Worm (Caenorhabditis elegans) whole organism, midembryonic: Measurements from ENCODE around the gene spe-19.
A peak's percentile ranks its signal among the peaks of the same experiment; 100 is the strongest.

Experiments
- T22C8.4 ChIP-seq: fragments of 200-800 bp; sonication (Bioruptor generic); IDR thresholded peaks from 2 replicates; pipeline ENCODE4 v1.3.6; 2022; ENCODE audit warnings: missing genetic modification characterization, missing compliant biosample characterization
- cog-1 ChIP-seq: sonication (generic microtip); optimal IDR thresholded peaks from 2 replicates; lab custom pipeline; 2016; ENCODE audit warnings: missing genetic modification characterization, missing compliant biosample characterization
- klf-2 ChIP-seq: fragments of 200-800 bp; sonication (Bioruptor generic); conservative IDR thresholded peaks from 2 replicates; pipeline ENCODE4 v1.3.6; 2022; ENCODE audit warnings: missing genetic modification reagents, missing genetic modification characterization, missing compliant biosample characterization
- med-1 ChIP-seq: sonication (generic microtip); optimal IDR thresholded peaks from 2 replicates; lab custom pipeline; 2017; ENCODE audit warnings: missing genetic modification characterization, mild to moderate bottlenecking, missing compliant biosample characterization, antibody characterized with exemption, missing genetic modification reagents; ENCODE audit not compliant: insufficient read depth
- ref-1 ChIP-seq: fragments of 200-800 bp; sonication (Bioruptor generic); conservative IDR thresholded peaks from 2 replicates; pipeline ENCODE4 v1.3.6; 2022; ENCODE audit warnings: missing genetic modification reagents, missing genetic modification characterization, missing compliant biosample characterization
- ztf-23 ChIP-seq: fragments of 200-800 bp; sonication (Bioruptor generic); IDR thresholded peaks from 2 replicates; pipeline ENCODE4 v1.3.6; 2022; ENCODE audit warnings: missing genetic modification reagents, missing genetic modification characterization, missing compliant biosample characterization

DNA sequence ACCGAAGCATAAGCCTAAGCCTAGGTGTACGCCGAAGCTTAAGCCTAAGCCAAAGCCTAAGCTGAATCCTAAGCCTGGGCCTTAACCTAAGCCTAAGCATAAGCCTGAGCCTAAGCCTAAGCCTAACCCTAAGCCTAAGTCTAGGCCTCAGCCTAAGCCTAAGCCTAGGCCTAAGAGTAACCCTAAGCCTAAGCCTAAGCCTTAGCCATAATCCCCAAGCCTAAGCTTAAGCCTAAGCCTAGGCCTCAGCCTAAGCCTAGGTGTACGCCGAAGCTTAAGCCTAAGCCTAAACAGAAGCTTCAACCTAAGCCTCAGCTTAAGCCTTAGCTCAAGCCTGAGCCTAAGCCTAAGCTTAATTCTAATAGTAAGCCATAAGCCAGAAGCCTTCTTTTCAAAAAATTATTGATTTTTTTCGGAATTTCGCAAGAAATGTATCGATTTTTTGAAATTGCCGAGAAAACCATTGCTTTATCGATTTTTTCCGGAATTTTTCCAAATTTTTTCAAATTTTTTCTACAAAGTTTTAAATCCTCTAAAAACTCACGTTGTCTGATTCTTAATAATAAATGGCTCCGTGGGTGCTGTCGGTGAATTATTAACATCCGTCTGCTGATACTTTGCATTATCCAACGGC is 48.9 kb downstream of the spe-19 start:
- peak; percentile 81 for TF ChIP-seq T22C8.4 (GFP tag; lab: Robert Waterston, UW)
- no peak for TF ChIP-seq ref-1
- TF ChIP-seq klf-2 (GFP tag; lab: Robert Waterston, UW) = no peak
- TF ChIP-seq ztf-23 (GFP tag; lab: Robert Waterston, UW) = no peak
- no peak for TF ChIP-seq med-1
- TF ChIP-seq cog-1 = no peak
